Worm (Caenorhabditis elegans) whole organism, late embryonic: ENCODE data around the gene lsm-7.

Experiments used
- C08G9.2 ChIP-seq: sonication (generic microtip); optimal IDR thresholded peaks from 2 replicates; lab custom pipeline; 2016; ENCODE audit warnings: mild to moderate bottlenecking, missing genetic modification characterization, moderate library complexity, missing compliant biosample characterization
- K02D7.2 ChIP-seq: sonication (generic microtip); optimal IDR thresholded peaks from 2 replicates; lab custom pipeline; 2017; ENCODE audit warnings: mild to moderate bottlenecking, missing genetic modification characterization, missing compliant biosample characterization
- K09A11.1 ChIP-seq: sonication (generic microtip); optimal IDR thresholded peaks from 2 replicates; lab custom pipeline; 2017; ENCODE audit warnings: antibody characterized with exemption, mild to moderate bottlenecking, missing genetic modification characterization, missing compliant biosample characterization; ENCODE audit not compliant: insufficient read depth
- T23F11.4 ChIP-seq: fragments of 200-800 bp; sonication (Bioruptor generic); optimal IDR thresholded peaks from 2 replicates; lab custom pipeline; 2018; ENCODE audit warnings: mild to moderate bottlenecking, missing genetic modification characterization, missing compliant biosample characterization
- ceh-18 ChIP-seq: sonication (generic microtip); optimal IDR thresholded peaks from 2 replicates; lab custom pipeline; 2016; ENCODE audit warnings: missing genetic modification characterization, missing compliant biosample characterization
- ceh-22 ChIP-seq: sonication (generic microtip); optimal IDR thresholded peaks from 2 replicates; lab custom pipeline; 2017; ENCODE audit warnings: missing biosample characterization, missing genetic modification characterization
- ceh-30 ChIP-seq: fragments of 150-350 bp; optimal IDR thresholded peaks from 2 replicates; lab custom pipeline; 2014; ENCODE audit warnings: missing biosample characterization, missing genetic modification characterization
- ceh-34 ChIP-seq: sonication (generic microtip); optimal IDR thresholded peaks from 2 replicates; lab custom pipeline; 2016; ENCODE audit warnings: mild to moderate bottlenecking, missing genetic modification characterization, missing compliant biosample characterization
- ceh-45 ChIP-seq: fragments of 200-800 bp; sonication (Bioruptor generic); IDR thresholded peaks from 2 replicates; pipeline ENCODE4 v1.3.6; 2022; ENCODE audit warnings: missing genetic modification reagents, missing genetic modification characterization, missing compliant biosample characterization
- dmd-4 ChIP-seq: sonication (generic microtip); optimal IDR thresholded peaks from 2 replicates; lab custom pipeline; 2016; ENCODE audit warnings: borderline replicate concordance, missing genetic modification characterization, missing compliant biosample characterization
- dve-1 ChIP-seq: sonication (generic microtip); optimal IDR thresholded peaks from 2 replicates; lab custom pipeline; 2017; ENCODE audit warnings: antibody characterized with exemption, mild to moderate bottlenecking, missing genetic modification characterization, missing compliant biosample characterization
- elt-2 ChIP-seq: sonication (generic microtip); optimal IDR thresholded peaks from 2 replicates; lab custom pipeline; 2016; ENCODE audit warnings: missing genetic modification reagents, missing genetic modification characterization, missing compliant biosample characterization
- ets-4 ChIP-seq: sonication (generic microtip); optimal IDR thresholded peaks from 2 replicates; lab custom pipeline; 2016; ENCODE audit warnings: missing genetic modification characterization, missing compliant biosample characterization
- hlh-15 ChIP-seq: sonication (generic microtip); optimal IDR thresholded peaks from 2 replicates; lab custom pipeline; 2016; ENCODE audit warnings: missing genetic modification characterization, missing compliant biosample characterization
- hlh-6 ChIP-seq: sonication (generic microtip); optimal IDR thresholded peaks from 2 replicates; lab custom pipeline; 2016; ENCODE audit warnings: missing genotype, missing genetic modification characterization, missing compliant biosample characterization
- lim-6 ChIP-seq: sonication (generic microtip); optimal IDR thresholded peaks from 2 replicates; lab custom pipeline; 2016; ENCODE audit warnings: missing genetic modification characterization, missing compliant biosample characterization
- lin-11 ChIP-seq: fragments of 200-800 bp; sonication (Bioruptor generic); optimal IDR thresholded peaks from 2 replicates; lab custom pipeline; 2018; ENCODE audit warnings: mild to moderate bottlenecking, missing genetic modification characterization, missing compliant biosample characterization
- mec-3 ChIP-seq: sonication (generic microtip); optimal IDR thresholded peaks from 2 replicates; lab custom pipeline; 2016; ENCODE audit warnings: borderline replicate concordance, missing genetic modification characterization, missing compliant biosample characterization
- nfya-1 ChIP-seq: sonication (generic microtip); optimal IDR thresholded peaks from 2 replicates; lab custom pipeline; 2017; ENCODE audit warnings: missing genetic modification characterization, mild to moderate bottlenecking, missing compliant biosample characterization, antibody characterized with exemption, moderate library complexity
- nhr-11 ChIP-seq: fragments of 150-350 bp; optimal IDR thresholded peaks from 2 replicates; lab custom pipeline; 2014; ENCODE audit warnings: missing biosample characterization, missing genetic modification characterization
- nhr-232 ChIP-seq: sonication (generic microtip); optimal IDR thresholded peaks from 2 replicates; lab custom pipeline; 2016; ENCODE audit warnings: missing genetic modification characterization, missing compliant biosample characterization
- pag-3 ChIP-seq: sonication (generic microtip); optimal IDR thresholded peaks from 2 replicates; lab custom pipeline; 2016; ENCODE audit warnings: missing compliant biosample characterization, missing genetic modification characterization, borderline replicate concordance
- pha-2 ChIP-seq: sonication (generic microtip); optimal IDR thresholded peaks from 2 replicates; lab custom pipeline; 2017; ENCODE audit warnings: mild to moderate bottlenecking, missing genetic modification characterization, missing compliant biosample characterization
- pha-4 ChIP-seq: fragments of 150-350 bp; optimal IDR thresholded peaks from 2 replicates; lab custom pipeline; 2018; ENCODE audit warnings: missing biosample characterization, missing genetic modification reagents, missing genetic modification characterization
- rnt-1 ChIP-seq: sonication (generic microtip); optimal IDR thresholded peaks from 2 replicates; lab custom pipeline; 2016; ENCODE audit warnings: missing genetic modification characterization, missing compliant biosample characterization
- sox-4 ChIP-seq: sonication (generic microtip); optimal IDR thresholded peaks from 2 replicates; lab custom pipeline; 2017; ENCODE audit warnings: mild to moderate bottlenecking, missing genetic modification characterization, inconsistent platforms, missing compliant biosample characterization
- syd-9 ChIP-seq: sonication (generic microtip); optimal IDR thresholded peaks from 2 replicates; lab custom pipeline; 2016; ENCODE audit warnings: mild to moderate bottlenecking, missing genetic modification characterization, moderate library complexity, missing compliant biosample characterization
- tbx-7 ChIP-seq: sonication (generic microtip); optimal IDR thresholded peaks from 2 replicates; lab custom pipeline; 2016; ENCODE audit warnings: missing genotype, missing genetic modification characterization, missing compliant biosample characterization
- ttx-3 ChIP-seq: sonication (generic microtip); optimal IDR thresholded peaks from 2 replicates; lab custom pipeline; 2016; ENCODE audit warnings: missing genetic modification reagents, missing genetic modification characterization, missing compliant biosample characterization
- unc-3 ChIP-seq, 2 experiments: fragments of 200-800 bp in 1 of 2; sonication (Bioruptor generic) in 1 of 2; sonication (generic microtip) in 1 of 2; conservative IDR thresholded peaks in 1 of 2; optimal IDR thresholded peaks in 1 of 2; 2 replicates each; pipeline versions ENCODE4 v1.3.6 to Lab custom; 2016 to 2022; ENCODE audit warnings: missing compliant biosample characterization in 2 of 2, missing genetic modification characterization in 2 of 2, missing genetic modification reagents in 1 of 2
- unc-42 ChIP-seq: sonication (generic microtip); optimal IDR thresholded peaks from 2 replicates; lab custom pipeline; 2016; ENCODE audit warnings: missing genotype, missing genetic modification characterization, missing compliant biosample characterization
- unc-55 ChIP-seq: sonication (generic microtip); optimal IDR thresholded peaks from 2 replicates; lab custom pipeline; 2017; ENCODE audit warnings: missing biosample characterization, missing genetic modification reagents, missing genetic modification characterization
- unc-86 ChIP-seq: sonication (generic microtip); optimal IDR thresholded peaks from 2 replicates; lab custom pipeline; 2016; ENCODE audit warnings: missing genetic modification characterization, missing compliant biosample characterization

lsm-7 gene

ce11 chrIV:10936906-10937540 lies 3.7 kb downstream of the lsm-7 start, which contains the start of gene fic-1 (continued):
- TF ChIP-seq ceh-34 (tag; lab: Kevin White, UChicago), result no peak

DNA sequence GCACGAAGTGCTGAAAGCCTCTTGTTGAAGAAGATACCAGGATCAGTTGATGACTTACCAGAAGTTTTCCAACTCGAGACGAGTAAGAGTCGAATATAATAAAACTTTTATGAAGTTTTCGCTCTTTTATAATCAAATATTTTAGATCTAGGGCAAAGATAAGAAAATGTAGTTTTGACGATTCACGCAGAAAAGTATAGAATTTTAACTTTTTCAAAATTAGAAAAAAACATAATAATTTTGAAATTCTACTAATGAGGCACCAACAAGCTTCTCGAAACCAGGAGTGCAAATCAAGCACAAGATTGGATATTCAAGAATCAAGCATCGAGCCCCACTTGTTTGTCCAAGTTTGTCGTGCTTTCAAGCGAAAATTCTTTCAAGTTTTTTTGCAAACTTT lies 15.5 kb downstream of the lsm-7 start, which contains the start of gene Y69E1A.1:
TSS of gene Y69E1A.1 (minus strand) at position 101 of the 400 bp plus-strand sequence.
- no peak for TF ChIP-seq mec-3
- no peak for TF ChIP-seq ceh-30 (tag; lab: Kevin White, UChicago)
- TF ChIP-seq syd-9 (tag; lab: Kevin White, UChicago), result no peak
- TF ChIP-seq ets-4 (tag; lab: Kevin White, UChicago), result no peak
- no peak for TF ChIP-seq K09A11.1
- TF ChIP-seq rnt-1 (tag; lab: Kevin White, UChicago), result no peak
- TF ChIP-seq sox-4 (tag; lab: Kevin White, UChicago), result no peak
- TF ChIP-seq unc-3 (GFP tag; conservative IDR thresholded peaks at IDR 0.05; lab: Robert Waterston, UW), result no peak
- no peak for TF ChIP-seq unc-3 (tag; optimal IDR thresholded peaks at IDR 0.05; lab: Kevin White, UChicago)
- no peak for TF ChIP-seq C08G9.2
- no peak for TF ChIP-seq nhr-11
- no peak for TF ChIP-seq ttx-3 (tag; lab: Kevin White, UChicago)
- no peak for TF ChIP-seq nfya-1 (tag; lab: Kevin White, UChicago)
- TF ChIP-seq ceh-18, result no peak
- TF ChIP-seq tbx-7, result no peak
- TF ChIP-seq dmd-4 (tag; lab: Kevin White, UChicago), result no peak

DNA sequence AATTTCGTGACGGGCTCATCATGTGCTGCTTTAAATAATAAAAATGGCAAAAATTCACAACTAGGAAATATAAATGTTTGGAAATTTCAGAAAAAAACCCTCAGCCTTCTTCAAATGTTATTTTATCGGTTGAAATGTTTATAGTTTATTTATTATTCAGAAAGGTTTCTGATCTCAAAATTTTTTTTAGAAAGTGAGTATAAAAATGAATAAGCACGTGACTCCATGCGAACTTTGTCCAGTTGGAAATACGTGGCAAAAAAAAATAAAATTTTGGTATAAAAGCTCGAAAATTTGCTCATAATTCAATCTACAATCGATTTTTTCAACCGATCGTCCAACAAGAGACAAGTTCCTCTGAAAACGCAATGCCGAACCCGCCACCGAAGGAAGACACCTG lies 16.2 kb downstream of the lsm-7 start, which contains the start of gene nsph-3.1:
TSS of gene nsph-3.1 (plus strand) at position 301 of the 400 bp plus-strand sequence.
- no peak for TF ChIP-seq unc-42 (tag; lab: Kevin White, UChicago)
- no peak for TF ChIP-seq unc-86
- TF ChIP-seq K02D7.2 (tag; lab: Kevin White, UChicago), result no peak
- TF ChIP-seq ceh-22 (tag; lab: Kevin White, UChicago), result no peak
- no peak for TF ChIP-seq pha-2
- no peak for TF ChIP-seq lim-6 (tag; lab: Kevin White, UChicago)
- no peak for TF ChIP-seq sox-4 (tag; lab: Kevin White, UChicago)
- TF ChIP-seq lin-11, result no peak
- TF ChIP-seq hlh-6, result no peak

DNA sequence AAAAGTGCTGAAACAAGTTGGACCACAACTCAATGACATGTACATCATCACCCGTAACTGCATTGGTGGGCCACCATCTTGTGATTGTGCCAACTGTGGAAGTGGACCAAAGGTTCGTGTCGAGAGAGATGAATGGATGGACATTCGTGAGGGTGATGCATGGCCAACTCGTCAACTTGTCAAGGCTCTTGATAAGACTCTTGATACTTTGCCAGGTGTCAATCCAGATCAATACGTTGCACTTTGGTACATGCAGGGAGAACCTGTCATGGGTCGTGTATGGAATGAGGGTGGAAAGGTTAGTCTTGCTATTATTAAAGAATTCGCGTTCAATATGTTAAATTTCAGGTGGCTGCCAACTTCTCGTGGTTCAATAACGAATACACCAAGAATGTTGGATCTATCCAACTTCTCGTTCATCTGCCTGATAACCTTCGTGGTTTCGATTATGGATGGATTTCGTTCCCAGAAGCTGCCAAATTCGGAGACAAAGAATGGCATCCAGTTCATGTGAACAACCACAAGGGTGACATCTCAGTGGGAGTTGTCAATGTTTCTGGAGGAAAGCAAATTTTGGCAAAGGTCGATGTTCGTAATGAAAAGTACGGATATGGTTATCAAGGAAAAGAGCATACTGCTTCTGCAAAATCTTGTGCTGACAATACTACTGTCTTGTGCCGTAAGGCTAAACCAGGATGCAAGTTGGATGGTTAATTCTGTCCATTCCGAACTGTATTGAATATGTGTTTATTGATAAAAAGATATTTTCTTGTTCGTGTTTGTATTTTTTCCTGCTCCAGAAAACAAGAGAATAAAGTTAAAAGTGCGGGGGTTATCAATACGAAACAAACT lies 17.3 kb downstream of the lsm-7 start:
- TF ChIP-seq T23F11.4 (GFP tag; lab: Kevin White, UChicago), result no peak
- TF ChIP-seq dmd-4 (tag; lab: Kevin White, UChicago), result no peak
- no peak for TF ChIP-seq elt-2 (tag; lab: Kevin White, UChicago)
- TF ChIP-seq sox-4 (tag; lab: Kevin White, UChicago), result no peak
- no peak for TF ChIP-seq dve-1 (tag; lab: Kevin White, UChicago)
- TF ChIP-seq, all 69 proteins: peak for 0

ce11 chrIV:10951997-10952396 lies 18.7 kb downstream of the lsm-7 start, which contains the start of gene Y69E1A.3:
Y69E1A.3 (plus strand) TSS chrIV:10952297.
- TF ChIP-seq ceh-45 (GFP tag; lab: Robert Waterston, UW) (no peak), ceh-30 (tag; lab: Kevin White, UChicago) (no peak), nhr-232 (tag; lab: Kevin White, UChicago) (no peak), ets-4 (tag; lab: Kevin White, UChicago) (no peak), unc-55 (GFP tag; lab: Kevin White, UChicago) (no peak), pag-3 (tag; lab: Kevin White, UChicago) (no peak), C08G9.2 (no peak), pha-4 (no peak), hlh-15 (no peak)
